Worm (Caenorhabditis elegans) whole organism, L3 larva: ENCODE results near the gene rbbp-5.
A peak's percentile ranks its signal among the peaks of the same experiment; 100 is the strongest.

Experiments
- R02D3.7 ChIP-seq: fragments of 150-350 bp; optimal IDR thresholded peaks from 2 replicates; lab custom pipeline; 2014; ENCODE audit warnings: missing biosample characterization, missing genetic modification characterization
- ZK546.5 ChIP-seq: sonication (generic microtip); optimal IDR thresholded peaks from 2 replicates; lab custom pipeline; 2017; ENCODE audit warnings: missing biosample characterization, missing genetic modification characterization
- aly-2 ChIP-seq: fragments of 150-350 bp; optimal IDR thresholded peaks from 2 replicates; lab custom pipeline; 2014; ENCODE audit warnings: missing biosample characterization, missing genetic modification characterization
- ama-1 ChIP-seq: fragments of 150-350 bp; optimal IDR thresholded peaks from 2 replicates; lab custom pipeline; 2018
- ceh-16 ChIP-seq: sonication (generic microtip); optimal IDR thresholded peaks from 2 replicates; lab custom pipeline; 2017; ENCODE audit warnings: missing biosample characterization, missing genetic modification characterization
- ceh-82 ChIP-seq: fragments of 150-350 bp; optimal IDR thresholded peaks from 2 replicates; lab custom pipeline; 2014; ENCODE audit warnings: missing biosample characterization, missing genetic modification characterization
- ceh-9 ChIP-seq: sonication (generic microtip); optimal IDR thresholded peaks from 2 replicates; lab custom pipeline; 2018; ENCODE audit warnings: missing biosample characterization, missing genetic modification characterization
- daf-12 ChIP-seq: fragments of 150-350 bp; optimal IDR thresholded peaks from 2 replicates; lab custom pipeline; 2014; ENCODE audit warnings: missing biosample characterization, missing genetic modification reagents, missing genetic modification characterization
- egl-27 ChIP-seq: sonication (generic microtip); optimal IDR thresholded peaks from 4 replicates; lab custom pipeline; 2017; ENCODE audit warnings: missing biosample characterization, missing genetic modification reagents, missing genetic modification characterization
- egl-5 ChIP-seq: fragments of 150-350 bp; optimal IDR thresholded peaks from 2 replicates; lab custom pipeline; 2017; ENCODE audit warnings: missing biosample characterization, missing genetic modification reagents, missing genetic modification characterization, inconsistent platforms
- elt-1 ChIP-seq: fragments of 150-350 bp; optimal IDR thresholded peaks from 2 replicates; lab custom pipeline; 2014; ENCODE audit warnings: missing biosample characterization, missing genetic modification characterization
- elt-2 ChIP-seq: sonication (generic microtip); optimal IDR thresholded peaks from 2 replicates; lab custom pipeline; 2016; ENCODE audit warnings: missing genetic modification reagents, mild to moderate bottlenecking, missing genetic modification characterization, missing compliant biosample characterization
- elt-3 ChIP-seq, 3 experiments: fragments of 150-350 bp in 1 of 3; sonication (generic microtip) in 2 of 3; optimal IDR thresholded peaks; 2 replicates in 2 of 3; 4 replicates in 1 of 3; lab custom pipeline; 2014 to 2017; ENCODE audit warnings: missing biosample characterization in 3 of 3, missing genetic modification characterization in 3 of 3
- fkh-10 ChIP-seq: sonication (generic microtip); optimal IDR thresholded peaks from 2 replicates; lab custom pipeline; 2017; ENCODE audit warnings: missing biosample characterization, missing genetic modification reagents, missing genetic modification characterization
- fkh-2 ChIP-seq: fragments of 150-350 bp; optimal IDR thresholded peaks from 2 replicates; lab custom pipeline; 2014; ENCODE audit warnings: missing biosample characterization, missing genetic modification reagents, missing genetic modification characterization
- fos-1 ChIP-seq: fragments of 150-350 bp; optimal IDR thresholded peaks from 2 replicates; lab custom pipeline; 2014; ENCODE audit warnings: missing biosample characterization, missing genetic modification characterization
- hmg-11 ChIP-seq: sonication (generic microtip); optimal IDR thresholded peaks from 2 replicates; lab custom pipeline; 2016; ENCODE audit warnings: missing genetic modification characterization, missing compliant biosample characterization
- jun-1 ChIP-seq: fragments of 150-350 bp; optimal IDR thresholded peaks from 2 replicates; lab custom pipeline; 2014; ENCODE audit warnings: missing biosample characterization, missing genetic modification reagents, missing genetic modification characterization
- lin-15B ChIP-seq: fragments of 150-350 bp; optimal IDR thresholded peaks from 2 replicates; lab custom pipeline; 2014; ENCODE audit warnings: missing biosample characterization, missing genetic modification characterization
- lin-39 ChIP-seq: fragments of 150-350 bp; optimal IDR thresholded peaks from 2 replicates; lab custom pipeline; 2018; ENCODE audit warnings: missing biosample characterization, missing genetic modification reagents, missing genetic modification characterization
- lsy-12 ChIP-seq: sonication (generic microtip); optimal IDR thresholded peaks from 2 replicates; lab custom pipeline; 2016; ENCODE audit warnings: mild to moderate bottlenecking, missing genetic modification characterization, missing compliant biosample characterization
- mdl-1 ChIP-seq: fragments of 150-350 bp; optimal IDR thresholded peaks from 2 replicates; lab custom pipeline; 2014; ENCODE audit warnings: missing biosample characterization, missing genetic modification characterization
- mml-1 ChIP-seq: fragments of 150-350 bp; sonication (generic microtip); optimal IDR thresholded peaks from 3 replicates; lab custom pipeline; 2014; ENCODE audit warnings: missing biosample characterization, missing genetic modification characterization
- nhr-12 ChIP-seq: fragments of 150-350 bp; optimal IDR thresholded peaks from 2 replicates; lab custom pipeline; 2014; ENCODE audit warnings: missing biosample characterization, missing genetic modification characterization
- nhr-23 ChIP-seq: fragments of 150-350 bp; optimal IDR thresholded peaks from 2 replicates; lab custom pipeline; 2014; ENCODE audit warnings: missing biosample characterization, missing genetic modification reagents, missing genetic modification characterization
- nhr-237 ChIP-seq: fragments of 150-350 bp; optimal IDR thresholded peaks from 2 replicates; lab custom pipeline; 2014; ENCODE audit warnings: missing biosample characterization, missing genetic modification characterization
- nhr-25 ChIP-seq: sonication (generic microtip); optimal IDR thresholded peaks from 2 replicates; lab custom pipeline; 2017; ENCODE audit warnings: missing biosample characterization, missing genetic modification characterization
- nhr-28 ChIP-seq: fragments of 150-350 bp; optimal IDR thresholded peaks from 2 replicates; lab custom pipeline; 2014; ENCODE audit warnings: missing biosample characterization, missing genetic modification characterization
- nhr-43 ChIP-seq: sonication (generic microtip); optimal IDR thresholded peaks from 2 replicates; lab custom pipeline; 2016; ENCODE audit warnings: mild to moderate bottlenecking, missing genetic modification characterization, missing compliant biosample characterization; ENCODE audit not compliant: poor library complexity, severe bottlenecking
- nhr-67 ChIP-seq: fragments of 150-350 bp; optimal IDR thresholded peaks from 2 replicates; lab custom pipeline; 2014; ENCODE audit warnings: missing biosample characterization, missing genetic modification characterization
- nhr-76 ChIP-seq: fragments of 150-350 bp; sonication (generic microtip); optimal IDR thresholded peaks from 5 replicates; lab custom pipeline; 2014; ENCODE audit warnings: missing biosample characterization, missing genetic modification characterization
- pha-4 ChIP-seq: fragments of 150-350 bp; optimal IDR thresholded peaks from 2 replicates; lab custom pipeline; 2014; ENCODE audit warnings: missing biosample characterization, missing genetic modification reagents, missing genetic modification characterization
- pqm-1 ChIP-seq: fragments of 150-350 bp; optimal IDR thresholded peaks from 2 replicates; lab custom pipeline; 2017; ENCODE audit warnings: missing biosample characterization, missing genetic modification characterization, inconsistent platforms
- skn-1 ChIP-seq: fragments of 150-350 bp; optimal IDR thresholded peaks from 2 replicates; lab custom pipeline; 2014; ENCODE audit warnings: missing biosample characterization, missing genetic modification characterization
- snpc-4 ChIP-seq: fragments of 150-350 bp; optimal IDR thresholded peaks from 2 replicates; lab custom pipeline; 2014; ENCODE audit warnings: missing biosample characterization, missing genetic modification characterization
- tbx-2 ChIP-seq: sonication (generic microtip); optimal IDR thresholded peaks from 2 replicates; lab custom pipeline; 2016; ENCODE audit warnings: mild to moderate bottlenecking, missing genetic modification characterization, missing compliant biosample characterization
- unc-39 ChIP-seq: sonication (generic microtip); optimal IDR thresholded peaks from 4 replicates; lab custom pipeline; 2017; ENCODE audit warnings: missing biosample characterization, missing genetic modification characterization
- unc-62 ChIP-seq: fragments of 150-350 bp; sonication (generic microtip); optimal IDR thresholded peaks from 4 replicates; lab custom pipeline; 2014; ENCODE audit warnings: missing biosample characterization, missing genetic modification reagents, missing genetic modification characterization
- zag-1 ChIP-seq: fragments of 150-350 bp; optimal IDR thresholded peaks from 2 replicates; lab custom pipeline; 2014; ENCODE audit warnings: missing biosample characterization, missing genetic modification characterization
- ztf-11 ChIP-seq: fragments of 150-350 bp; optimal IDR thresholded peaks from 2 replicates; lab custom pipeline; 2014; ENCODE audit warnings: missing biosample characterization, missing genetic modification characterization
- ztf-4 ChIP-seq: fragments of 150-350 bp; optimal IDR thresholded peaks from 2 replicates; lab custom pipeline; 2014; ENCODE audit warnings: missing biosample characterization, missing genetic modification characterization

The rbbp-5 gene

ce11 chrII:6097441-6097840 lies at the start of gene rbbp-5, which contains the start of gene tpp-2:
rbbp-5 (plus strand) TSS chrII:6097830.
tpp-2 (minus strand) TSS chrII:6097597.
- TF ChIP-seq ama-1 (lab: Kevin White, UChicago) (no peak), lin-15B (peak; percentile 69), fkh-2 (no peak), nhr-76 (tag; lab: Kevin White, UChicago) (no peak), ceh-9 (no peak), mml-1 (no peak), ztf-11 (tag; lab: Kevin White, UChicago) (no peak), tbx-2 (tag; lab: Kevin White, UChicago) (no peak), lin-39 (tag; lab: Kevin White, UChicago) (no peak), zag-1 (tag; lab: Kevin White, UChicago) (no peak), nhr-25 (tag; lab: Kevin White, UChicago) (peak; percentile 0), elt-2 (tag; lab: Kevin White, UChicago) (peak; percentile 37), ZK546.5 (tag; lab: Kevin White, UChicago) (no peak), snpc-4 (tag; lab: Kevin White, UChicago) (peak; percentile 61), fkh-10 (GFP tag; lab: Kevin White, UChicago) (no peak), hmg-11 (no peak), unc-39 (tag; lab: Kevin White, UChicago) (no peak), egl-5 (peak; percentile 25), pha-4 (tag; lab: Kevin White, UChicago) (no peak), pqm-1 (tag; lab: Kevin White, UChicago) (peak; percentile 20), nhr-23 (no peak), daf-12 (no peak), ceh-16 (tag; lab: Kevin White, UChicago) (no peak), fos-1 (no peak), elt-3 (tag; optimal IDR thresholded peaks at IDR 0.05; lab: Kevin White, UChicago) (no peak), jun-1 (tag; lab: Kevin White, UChicago) (no peak), mdl-1 (tag; lab: Kevin White, UChicago) (no peak), nhr-12 (no peak), ztf-4 (tag; lab: Kevin White, UChicago) (no peak), egl-27 (tag; lab: Kevin White, UChicago) (no peak), nhr-28 (no peak), ceh-82 (tag; lab: Kevin White, UChicago) (no peak), aly-2 (tag; lab: Kevin White, UChicago) (no peak), nhr-67 (tag; lab: Kevin White, UChicago) (no peak), nhr-237 (tag; lab: Kevin White, UChicago) (no peak), unc-62 (GFP tag; lab: Kevin White, UChicago) (no peak), skn-1 (tag; lab: Kevin White, UChicago) (peak; percentile 44), nhr-43 (tag; lab: Kevin White, UChicago) (peak; percentile 65), lsy-12 (tag; lab: Kevin White, UChicago) (peak; percentile 5), R02D3.7 (no peak), elt-1 (tag; lab: Kevin White, UChicago) (no peak)

DNA sequence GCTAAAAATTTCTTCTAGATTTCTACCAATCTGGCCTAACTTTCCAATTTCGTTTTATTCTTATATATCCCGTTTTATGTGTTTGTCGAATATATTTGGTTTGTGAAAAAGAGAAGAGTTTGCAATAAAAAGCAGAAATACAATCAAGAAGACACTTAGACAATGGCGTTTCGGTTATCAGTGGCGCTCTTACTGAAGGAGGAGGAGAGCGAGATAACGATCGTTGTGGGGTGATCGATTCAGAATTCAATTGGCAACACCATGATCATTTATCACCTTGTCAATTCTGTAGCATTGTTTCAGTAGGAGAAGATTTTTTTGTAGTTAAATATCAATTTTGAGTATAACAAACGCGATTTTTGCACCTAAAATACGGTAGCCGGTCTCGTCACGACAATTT lies 48.1 kb upstream of the rbbp-5 start:
- TF ChIP-seq elt-2 (tag; lab: Kevin White, UChicago) (peak; percentile 89), fos-1 (no peak), ceh-82 (tag; lab: Kevin White, UChicago) (no peak), pqm-1 (tag; lab: Kevin White, UChicago) (peak; percentile 79), egl-27 (tag; lab: Kevin White, UChicago) (no peak)

ce11 chrII:6050120-6050519 lies 47.5 kb upstream of the rbbp-5 start, which contains the start of gene gldc-1:
gldc-1 (plus strand) TSS chrII:6050420.
- TF ChIP-seq fkh-10 (GFP tag; lab: Kevin White, UChicago): no peak
- TF ChIP-seq ceh-9: no peak
- TF ChIP-seq pqm-1 (tag; lab: Kevin White, UChicago): peak; percentile 50
- TF ChIP-seq lsy-12 (tag; lab: Kevin White, UChicago): no peak
- no peak for TF ChIP-seq nhr-25 (tag; lab: Kevin White, UChicago)
- TF ChIP-seq, all 47 proteins: peak for 1
